Worm (Caenorhabditis elegans) whole organism, L4 larva: ENCODE results near the gene fip-3.
A peak's percentile ranks its signal among the peaks of the same experiment; 100 is the strongest.

Experiments
- D1046.2 ChIP-seq: fragments of 200-800 bp; sonication (Bioruptor generic); IDR thresholded peaks from 2 replicates; pipeline ENCODE4 v1.3.6; 2022; ENCODE audit warnings: missing genetic modification characterization, missing compliant biosample characterization
- F10B5.3 ChIP-seq: sonication (generic microtip); optimal IDR thresholded peaks from 2 replicates; lab custom pipeline; 2016; ENCODE audit warnings: mild to moderate bottlenecking, missing genetic modification characterization, missing compliant biosample characterization
- F37D6.2 ChIP-seq: sonication (generic microtip); optimal IDR thresholded peaks from 2 replicates; lab custom pipeline; 2016; ENCODE audit warnings: mild to moderate bottlenecking, missing genetic modification characterization, missing compliant biosample characterization
- F44E2.7 ChIP-seq: fragments of 200-800 bp; sonication (Bioruptor generic); IDR thresholded peaks from 2 replicates; pipeline ENCODE4 v2.1.2; 2022; ENCODE audit warnings: missing genetic modification characterization, missing compliant biosample characterization
- F49E8.2 ChIP-seq: sonication (generic microtip); optimal IDR thresholded peaks from 2 replicates; lab custom pipeline; 2016; ENCODE audit warnings: missing compliant biosample characterization, mild to moderate bottlenecking, missing genetic modification characterization, borderline replicate concordance
- R02D3.7 ChIP-seq: fragments of 150-350 bp; sonication (generic microtip); optimal IDR thresholded peaks from 3 replicates; lab custom pipeline; 2014; ENCODE audit warnings: missing biosample characterization, missing genetic modification characterization
- T26A8.4 ChIP-seq: fragments of 200-800 bp; sonication (Bioruptor generic); IDR thresholded peaks from 2 replicates; pipeline ENCODE4 v1.3.6; 2022; ENCODE audit warnings: missing genetic modification characterization, missing compliant biosample characterization
- Y105C5A.15 ChIP-seq: fragments of 200-800 bp; sonication (Bioruptor generic); IDR thresholded peaks from 2 replicates; pipeline ENCODE4 v1.3.6; 2022; ENCODE audit warnings: missing genetic modification characterization, missing compliant biosample characterization
- Y48G9A.11 ChIP-seq: fragments of 200-800 bp; sonication (Bioruptor generic); IDR thresholded peaks from 2 replicates; pipeline ENCODE4 v1.3.6; 2022; ENCODE audit warnings: missing genetic modification reagents, missing genetic modification characterization, missing compliant biosample characterization
- Y5F2A.4 ChIP-seq: fragments of 200-800 bp; sonication (Bioruptor generic); optimal IDR thresholded peaks from 2 replicates; lab custom pipeline; 2018; ENCODE audit warnings: mild to moderate bottlenecking, missing genetic modification characterization, missing compliant biosample characterization
- ZK337.2 ChIP-seq: fragments of 200-800 bp; sonication (Bioruptor generic); IDR thresholded peaks from 2 replicates; pipeline ENCODE4 v1.3.6; 2022; ENCODE audit warnings: missing genetic modification reagents, missing genetic modification characterization, missing compliant biosample characterization
- ZK546.5 ChIP-seq, 2 experiments: sonication (generic microtip); optimal IDR thresholded peaks; 2 replicates each; lab custom pipeline; 2017; ENCODE audit warnings: missing biosample characterization in 2 of 2, missing genetic modification characterization in 2 of 2
- ama-1 ChIP-seq: fragments of 150-350 bp; optimal IDR thresholded peaks from 2 replicates; lab custom pipeline; 2014; ENCODE audit warnings: inconsistent platforms, mixed read lengths
- arid-1 ChIP-seq: fragments of 200-800 bp; sonication (Bioruptor generic); conservative IDR thresholded peaks from 2 replicates; pipeline ENCODE4 v1.3.6; 2022; ENCODE audit warnings: missing genetic modification reagents, missing genetic modification characterization, missing compliant biosample characterization
- attf-4 ChIP-seq: sonication (generic microtip); optimal IDR thresholded peaks from 3 replicates; lab custom pipeline; 2017; ENCODE audit warnings: missing biosample characterization, missing genetic modification characterization
- ceh-44 ChIP-seq: fragments of 200-800 bp; sonication (Bioruptor generic); IDR thresholded peaks from 2 replicates; pipeline ENCODE4 v1.3.6; 2022; ENCODE audit warnings: missing genetic modification reagents, missing genetic modification characterization, missing compliant biosample characterization
- ceh-62 ChIP-seq: sonication (generic microtip); optimal IDR thresholded peaks from 2 replicates; lab custom pipeline; 2017; ENCODE audit warnings: missing biosample characterization, missing genetic modification characterization
- ceh-82 ChIP-seq: sonication (generic microtip); optimal IDR thresholded peaks from 2 replicates; lab custom pipeline; 2017; ENCODE audit warnings: missing biosample characterization, missing genetic modification characterization
- cey-2 ChIP-seq: sonication (generic microtip); optimal IDR thresholded peaks from 3 replicates; lab custom pipeline; 2017; ENCODE audit warnings: missing genetic modification characterization, mild to moderate bottlenecking, missing compliant biosample characterization, antibody characterized with exemption, borderline replicate concordance; ENCODE audit not compliant: insufficient read depth
- ctbp-1 ChIP-seq: fragments of 200-800 bp; sonication (Bioruptor generic); IDR thresholded peaks from 2 replicates; pipeline ENCODE4 v1.3.6; 2022; ENCODE audit warnings: missing genetic modification reagents, missing genetic modification characterization, missing compliant biosample characterization
- daf-12 ChIP-seq: fragments of 150-350 bp; optimal IDR thresholded peaks from 2 replicates; lab custom pipeline; 2014; ENCODE audit warnings: missing biosample characterization, missing genetic modification reagents, missing genetic modification characterization
- daf-19 ChIP-seq: fragments of 200-800 bp; sonication (Bioruptor generic); conservative IDR thresholded peaks from 2 replicates; pipeline ENCODE4 v1.3.6; 2022; ENCODE audit warnings: missing genetic modification characterization, missing compliant biosample characterization
- daf-8 ChIP-seq: fragments of 200-800 bp; sonication (Bioruptor generic); IDR thresholded peaks from 2 replicates; pipeline ENCODE4 v1.3.6; 2022; ENCODE audit warnings: missing genetic modification characterization, missing compliant biosample characterization
- dmd-6 ChIP-seq: fragments of 200-800 bp; sonication (Bioruptor generic); IDR thresholded peaks from 2 replicates; pipeline ENCODE4 v1.3.6; 2022; ENCODE audit warnings: missing genetic modification reagents, missing genetic modification characterization, missing compliant biosample characterization
- duxl-1 ChIP-seq: sonication (generic microtip); optimal IDR thresholded peaks from 2 replicates; lab custom pipeline; 2016; ENCODE audit warnings: mild to moderate bottlenecking, missing genetic modification characterization, moderate library complexity, missing compliant biosample characterization; ENCODE audit not compliant: poor library complexity
- egl-27 ChIP-seq: sonication (generic microtip); optimal IDR thresholded peaks from 3 replicates; lab custom pipeline; 2017; ENCODE audit warnings: missing biosample characterization, missing genetic modification reagents, missing genetic modification characterization
- hlh-30 ChIP-seq: sonication (generic microtip); optimal IDR thresholded peaks from 2 replicates; lab custom pipeline; 2017; ENCODE audit warnings: antibody characterized with exemption, mild to moderate bottlenecking, missing genetic modification characterization, missing compliant biosample characterization; ENCODE audit not compliant: insufficient read depth
- hmg-1.1 ChIP-seq: fragments of 200-800 bp; sonication (Bioruptor generic); IDR thresholded peaks from 2 replicates; pipeline ENCODE4 v1.3.6; 2022; ENCODE audit warnings: missing genetic modification reagents, missing genetic modification characterization, missing compliant biosample characterization
- lin-15B ChIP-seq: fragments of 150-350 bp; sonication (generic microtip); optimal IDR thresholded peaks from 3 replicates; lab custom pipeline; 2014; ENCODE audit warnings: missing biosample characterization, missing genetic modification characterization
- lin-29 ChIP-seq: fragments of 200-800 bp; sonication (Bioruptor generic); IDR thresholded peaks from 2 replicates; pipeline ENCODE4 v1.3.6; 2022; ENCODE audit warnings: missing genetic modification reagents, missing genetic modification characterization, missing compliant biosample characterization
- lin-39 ChIP-seq: fragments of 150-350 bp; optimal IDR thresholded peaks from 2 replicates; lab custom pipeline; 2014; ENCODE audit warnings: missing biosample characterization, missing genetic modification reagents, missing genetic modification characterization
- lsy-2 ChIP-seq, 2 experiments: fragments of 150-350 bp in 1 of 2; sonication (generic microtip) in 1 of 2; optimal IDR thresholded peaks; 2 replicates each; lab custom pipeline; 2014 to 2017; ENCODE audit warnings: missing biosample characterization in 2 of 2, missing genetic modification characterization in 2 of 2
- madf-5 ChIP-seq, 2 experiments: fragments of 200-800 bp; sonication (Bioruptor generic); IDR thresholded peaks; 2 replicates each; pipeline ENCODE4 v1.3.6; 2022; ENCODE audit warnings: missing compliant biosample characterization in 2 of 2, missing genetic modification characterization in 2 of 2
- madf-9 ChIP-seq: fragments of 200-800 bp; sonication (Bioruptor generic); conservative IDR thresholded peaks from 2 replicates; pipeline ENCODE4 v1.3.6; 2022; ENCODE audit warnings: missing genetic modification reagents, missing genetic modification characterization, missing compliant biosample characterization
- mdl-1 ChIP-seq, 2 experiments: fragments of 150-350 bp in 1 of 2; sonication (generic microtip) in 1 of 2; optimal IDR thresholded peaks; 2 replicates each; lab custom pipeline; 2014 to 2017; ENCODE audit warnings: missing biosample characterization in 2 of 2, missing genetic modification characterization in 2 of 2
- mep-1 ChIP-seq: fragments of 150-350 bp; sonication (generic microtip); optimal IDR thresholded peaks from 3 replicates; lab custom pipeline; 2014; ENCODE audit warnings: missing biosample characterization, missing genetic modification characterization
- mes-2 ChIP-seq: sonication (generic microtip); optimal IDR thresholded peaks from 2 replicates; lab custom pipeline; 2016; ENCODE audit warnings: missing genotype, mild to moderate bottlenecking, missing genetic modification characterization, missing compliant biosample characterization; ENCODE audit not compliant: poor library complexity, severe bottlenecking
- nhr-10 ChIP-seq: fragments of 150-350 bp; optimal IDR thresholded peaks from 2 replicates; lab custom pipeline; 2014; ENCODE audit warnings: missing biosample characterization, missing genetic modification characterization
- nhr-11 ChIP-seq: fragments of 150-350 bp; optimal IDR thresholded peaks from 2 replicates; lab custom pipeline; 2014; ENCODE audit warnings: missing biosample characterization, missing genetic modification characterization
- nhr-41 ChIP-seq: fragments of 200-800 bp; sonication (Bioruptor generic); IDR thresholded peaks from 2 replicates; pipeline ENCODE4 v1.3.6; 2022; ENCODE audit warnings: missing genetic modification reagents, missing genetic modification characterization, missing compliant biosample characterization
- nhr-42 ChIP-seq: fragments of 200-800 bp; sonication (Bioruptor generic); IDR thresholded peaks from 2 replicates; pipeline ENCODE4 v1.3.6; 2022; ENCODE audit warnings: missing genetic modification characterization, missing compliant biosample characterization
- nhr-6 ChIP-seq: fragments of 150-350 bp; optimal IDR thresholded peaks from 2 replicates; lab custom pipeline; 2014; ENCODE audit warnings: missing biosample characterization, missing genetic modification characterization
- nhr-77 ChIP-seq: fragments of 150-350 bp; optimal IDR thresholded peaks from 2 replicates; lab custom pipeline; 2014; ENCODE audit warnings: missing biosample characterization, missing genetic modification characterization
- pqm-1 ChIP-seq: sonication (generic microtip); optimal IDR thresholded peaks from 2 replicates; lab custom pipeline; 2017; ENCODE audit warnings: missing biosample characterization, missing genetic modification characterization
- sdz-12 ChIP-seq: fragments of 200-800 bp; sonication (Bioruptor generic); optimal IDR thresholded peaks from 2 replicates; lab custom pipeline; 2018; ENCODE audit warnings: mild to moderate bottlenecking, missing genetic modification characterization, missing compliant biosample characterization
- spr-3 ChIP-seq: fragments of 200-800 bp; sonication (Bioruptor generic); optimal IDR thresholded peaks from 2 replicates; lab custom pipeline; 2018; ENCODE audit warnings: mild to moderate bottlenecking, missing genetic modification characterization, missing compliant biosample characterization
- tag-97 ChIP-seq: fragments of 200-800 bp; sonication (Bioruptor generic); IDR thresholded peaks from 2 replicates; pipeline ENCODE4 v1.3.6; 2022; ENCODE audit warnings: missing genetic modification characterization, missing compliant biosample characterization
- unc-62 ChIP-seq, 3 experiments: fragments of 150-350 bp in 1 of 3; sonication (generic microtip); optimal IDR thresholded peaks in 2 of 3; peaks in 1 of 3; 1 replicate in 1 of 3; 2 replicates in 2 of 3; lab custom pipeline; 2014 to 2017; ENCODE audit warnings: missing biosample characterization in 3 of 3, missing genetic modification characterization in 3 of 3, missing genetic modification reagents in 3 of 3, missing genotype in 1 of 3
- zag-1 ChIP-seq: fragments of 150-350 bp; optimal IDR thresholded peaks from 2 replicates; lab custom pipeline; 2014; ENCODE audit warnings: missing biosample characterization, missing genetic modification characterization
- zfp-2 ChIP-seq: sonication (generic microtip); optimal IDR thresholded peaks from 2 replicates; lab custom pipeline; 2016; ENCODE audit warnings: mild to moderate bottlenecking, missing genetic modification characterization, missing compliant biosample characterization
- ztf-7 ChIP-seq: fragments of 150-350 bp; optimal IDR thresholded peaks from 2 replicates; lab custom pipeline; 2014; ENCODE audit warnings: missing biosample characterization, missing genetic modification characterization

fip-3 gene

DNA sequence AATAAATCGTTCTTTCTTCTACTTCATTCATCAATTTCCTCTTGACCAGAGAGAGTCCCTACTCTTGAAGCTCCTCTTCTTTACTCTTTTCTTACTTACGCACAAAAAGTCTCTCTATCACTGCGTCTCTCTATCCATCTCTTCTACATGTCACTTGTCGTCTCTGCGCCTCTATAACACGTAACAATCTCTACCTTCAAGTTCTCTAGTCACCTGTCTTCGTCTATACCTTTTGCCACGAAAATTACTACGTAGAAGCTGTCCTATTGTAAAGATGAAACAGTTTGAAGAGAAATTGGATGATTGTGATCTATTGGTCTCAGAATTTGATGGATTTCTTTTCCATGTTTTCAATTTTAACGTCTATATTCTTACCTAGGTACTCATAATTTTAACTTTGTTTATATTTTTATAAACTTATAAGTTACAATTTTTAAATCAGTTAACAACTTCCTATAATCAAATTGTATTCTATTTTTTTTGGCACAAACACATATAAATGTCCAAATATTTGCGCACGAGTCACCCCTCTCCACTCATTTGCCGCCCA is 32.4 kb downstream of the fip-3 start, which contains the start of gene C02D5.2 (continued):
- TF ChIP-seq hmg-1.1 (GFP tag; lab: Robert Waterston, UW) = peak; percentile 54; the same call in 1 of the 2 replicates
- TF ChIP-seq ceh-82 (tag; lab: Kevin White, UChicago) = no peak
- TF ChIP-seq unc-62 (GFP tag; optimal IDR thresholded peaks at IDR 0.05 in 1 of 2; lab: Kevin White, UChicago) = no peak
- no peak for TF ChIP-seq unc-62 (tag; optimal IDR thresholded peaks at IDR 0.05; lab: Kevin White, UChicago)
- TF ChIP-seq nhr-41 (GFP tag; lab: Robert Waterston, UW) = no peak
- TF ChIP-seq cey-2 = no peak
- no peak for TF ChIP-seq zfp-2 (tag; lab: Kevin White, UChicago)
- TF ChIP-seq arid-1 (GFP tag; lab: Robert Waterston, UW) = no peak
- TF ChIP-seq daf-12 (tag; lab: Kevin White, UChicago) = no peak
- TF ChIP-seq ceh-44 (GFP tag; lab: Robert Waterston, UW) = no peak
- no peak for TF ChIP-seq attf-4
- no peak for TF ChIP-seq tag-97 (GFP tag; lab: Robert Waterston, UW)
- no peak for TF ChIP-seq F49E8.2 (tag; lab: Kevin White, UChicago)
- no peak for TF ChIP-seq daf-8 (GFP tag; lab: Robert Waterston, UW)
- peak; percentile 51 for TF ChIP-seq nhr-10
- no peak for TF ChIP-seq nhr-6
- TF ChIP-seq spr-3 (GFP tag; lab: Kevin White, UChicago) = no peak
- no peak for TF ChIP-seq madf-9 (GFP tag; lab: Robert Waterston, UW)
- no peak for TF ChIP-seq ZK546.5 (tag; optimal IDR thresholded peaks at IDR 0.05; lab: Kevin White, UChicago)
- TF ChIP-seq daf-19 (GFP tag; lab: Robert Waterston, UW) = no peak
- no peak for TF ChIP-seq D1046.2
- TF ChIP-seq duxl-1 (tag; lab: Kevin White, UChicago) = no peak
- TF ChIP-seq R02D3.7 (tag; lab: Kevin White, UChicago) = no peak
- no peak for TF ChIP-seq Y5F2A.4 (GFP tag; lab: Kevin White, UChicago)
- TF ChIP-seq F44E2.7 = no peak
- no peak for TF ChIP-seq pqm-1 (tag; lab: Kevin White, UChicago)
- no peak for TF ChIP-seq ZK337.2
- no peak for TF ChIP-seq F10B5.3 (tag; lab: Kevin White, UChicago)
- TF ChIP-seq dmd-6 (GFP tag; lab: Robert Waterston, UW) = peak; percentile 45
- no peak for TF ChIP-seq ama-1 (lab: Kevin White, UChicago)
- peak; percentile 20 for TF ChIP-seq nhr-11 (tag; lab: Kevin White, UChicago)
- no peak for TF ChIP-seq sdz-12 (GFP tag; lab: Kevin White, UChicago)
- no peak for TF ChIP-seq nhr-77 (tag; lab: Kevin White, UChicago)
- TF ChIP-seq ceh-62 = no peak
- no peak for TF ChIP-seq lin-29 (GFP tag; lab: Robert Waterston, UW)
- no peak for TF ChIP-seq mes-2 (tag; lab: Kevin White, UChicago)
- TF ChIP-seq ztf-7 (tag; lab: Kevin White, UChicago) = no peak
- TF ChIP-seq zag-1 (tag; lab: Kevin White, UChicago) = no peak
- TF ChIP-seq egl-27 (tag; lab: Kevin White, UChicago) = no peak
- no peak for TF ChIP-seq lin-39 (tag; lab: Kevin White, UChicago)
- TF ChIP-seq nhr-42 = no peak
- TF ChIP-seq F37D6.2 (tag; lab: Kevin White, UChicago) = no peak
- peak in 1 of 2 experiments; percentile 40 for TF ChIP-seq mdl-1 (tag; optimal IDR thresholded peaks at IDR 0.05; lab: Kevin White, UChicago)
- TF ChIP-seq ctbp-1 (GFP tag; lab: Robert Waterston, UW) = no peak
- no peak for TF ChIP-seq Y105C5A.15 (GFP tag; lab: Robert Waterston, UW)
- peak; percentile 66 for TF ChIP-seq mep-1 (tag; lab: Kevin White, UChicago)
- peak; percentile 81 for TF ChIP-seq hlh-30 (tag; lab: Kevin White, UChicago)
- no peak for TF ChIP-seq madf-5 (GFP tag; IDR thresholded peaks at IDR 0.05; lab: Robert Waterston, UW)
- no peak for TF ChIP-seq lin-15B
- TF ChIP-seq T26A8.4 (GFP tag; lab: Robert Waterston, UW) = no peak
- no peak for TF ChIP-seq Y48G9A.11 (GFP tag; lab: Robert Waterston, UW)
- peak in 1 of 2 experiments; percentile 49 for TF ChIP-seq lsy-2 (tag; optimal IDR thresholded peaks at IDR 0.05; lab: Kevin White, UChicago)
